Fruit fly (Drosophila melanogaster): Measurements from ENCODE around the gene exex.

dm6 chr3L:7996364-7996763 lies 48.4 kb downstream of the exex start:
- no peak for TF ChIP-seq CG8319 (GFP tag; optimal IDR thresholded peaks at IDR 0.05)
- TF ChIP-seq lz (GFP tag; optimal IDR thresholded peaks at IDR 0.05): no peak
- no peak for TF ChIP-seq Hr4 (GFP tag; optimal IDR thresholded peaks at IDR 0.05)
- no peak for TF ChIP-seq CG8119 (GFP tag; IDR thresholded peaks at IDR 0.05)
- no peak for TF ChIP-seq Gug (GFP tag; IDR thresholded peaks at IDR 0.05)
- TF ChIP-seq svp (GFP tag): no peak
- no peak for TF ChIP-seq CG34406 (GFP tag; optimal IDR thresholded peaks at IDR 0.05)
- no peak for TF ChIP-seq CG10669 (GFP tag; optimal IDR thresholded peaks at IDR 0.05)
- no peak for TF ChIP-seq Eip75B (GFP tag; optimal IDR thresholded peaks at IDR 0.05)
